Fruit fly (Drosophila melanogaster) whole organism, embryonic: ENCODE measurements around the gene CG5861.

Experiments
- CG11723 ChIP-seq: fragments of 200-800 bp; sonication (Bioruptor generic); optimal IDR thresholded peaks from 2 replicates; lab custom pipeline; 2017; ENCODE audit warnings: missing biosample characterization, mild to moderate bottlenecking, missing genetic modification characterization
- CG12391 ChIP-seq: fragments of 200-800 bp; sonication (Bioruptor generic); optimal IDR thresholded peaks from 3 replicates; lab custom pipeline; 2018; ENCODE audit warnings: missing biosample characterization, mild to moderate bottlenecking, missing genetic modification characterization, moderate library complexity
- CG1602 ChIP-seq: fragments of 200-800 bp; sonication (Bioruptor generic); optimal IDR thresholded peaks from 3 replicates; lab custom pipeline; 2016; ENCODE audit warnings: missing biosample characterization, missing genetic modification characterization
- CG18011 ChIP-seq: fragments of 200-800 bp; sonication (Bioruptor generic); optimal IDR thresholded peaks from 2 replicates; lab custom pipeline; 2017; ENCODE audit warnings: missing biosample characterization, missing genetic modification characterization, mild to moderate bottlenecking, moderate library complexity, missing genotype
- CG4404 ChIP-seq: fragments of 200-800 bp; sonication (Bioruptor generic); IDR thresholded peaks from 2 replicates; pipeline ENCODE4 v1.3.6; 2022; ENCODE audit warnings: missing biosample characterization, missing genetic modification characterization
- CG6683 ChIP-seq: fragments of 200-800 bp; sonication (Bioruptor generic); optimal IDR thresholded peaks from 2 replicates; lab custom pipeline; 2017; ENCODE audit warnings: missing biosample characterization, mild to moderate bottlenecking, missing genetic modification characterization, missing genetic modification reagents
- CG7372 ChIP-seq: fragments of 200-800 bp; sonication (Bioruptor generic); IDR thresholded peaks from 2 replicates; pipeline ENCODE4 v1.3.6; 2022; ENCODE audit warnings: missing biosample characterization, missing genetic modification characterization
- CG7839 ChIP-seq: fragments of 200-800 bp; sonication (Bioruptor generic); optimal IDR thresholded peaks from 3 replicates; lab custom pipeline; 2018; ENCODE audit warnings: missing biosample characterization, mild to moderate bottlenecking, missing genetic modification characterization, moderate library complexity
- CTCF ChIP-seq: fragments of 200-800 bp; sonication (Bioruptor generic); optimal IDR thresholded peaks from 2 replicates; lab custom pipeline; 2017; ENCODE audit warnings: missing biosample characterization, mild to moderate bottlenecking, missing genetic modification characterization, moderate library complexity
- Hmx ChIP-seq: fragments of 200-800 bp; sonication (Bioruptor generic); optimal IDR thresholded peaks from 2 replicates; lab custom pipeline; 2016; ENCODE audit warnings: missing biosample characterization, missing genetic modification characterization
- Stat92E ChIP-seq, 3 experiments: fragments of >200 bp in 2 of 3; fragments of 200-800 bp in 1 of 3; sonication (Bioruptor generic) in 1 of 3; optimal IDR thresholded peaks; 2 replicates each; lab custom pipeline; 2017 to 2019; ENCODE audit warnings: missing biosample characterization in 3 of 3, missing genetic modification characterization in 3 of 3, mild to moderate bottlenecking in 1 of 3, moderate library complexity in 1 of 3
- cg ChIP-seq: fragments of 200-800 bp; sonication (Bioruptor generic); optimal IDR thresholded peaks from 3 replicates; lab custom pipeline; 2019; ENCODE audit warnings: missing biosample characterization, mild to moderate bottlenecking, missing genetic modification characterization, moderate library complexity
- h ChIP-seq: fragments of >200 bp; optimal IDR thresholded peaks from 2 replicates; lab custom pipeline; 2017

dm6 chr2L:16324833-16325232 lies 17.7 kb upstream of the CG5861 start:
- no peak for TF ChIP-seq CTCF (GFP tag; lab: Kevin White, UChicago)
- TF ChIP-seq Stat92E (GFP tag; optimal IDR thresholded peaks at IDR 0.05; lab: Kevin White, UChicago): no peak
- TF ChIP-seq Hmx (GFP tag; lab: Kevin White, UChicago): no peak
- TF ChIP-seq CG7372: no peak
- no peak for TF ChIP-seq CG18011 (GFP tag; lab: Kevin White, UChicago)
- no peak for TF ChIP-seq CG1602
- TF ChIP-seq h (lab: Kevin White, UChicago): no peak
- no peak for TF ChIP-seq CG12391 (tag; lab: Kevin White, UChicago)
- TF ChIP-seq CG6683 (GFP tag; lab: Kevin White, UChicago): no peak
- no peak for TF ChIP-seq CG4404 (GFP tag; lab: Robert Waterston, UW)
- no peak for TF ChIP-seq CG7839
- TF ChIP-seq CG11723: no peak
- TF ChIP-seq cg (GFP tag; lab: Kevin White, UChicago): peak; percentile 83
